Worm (Caenorhabditis elegans): ENCODE results near the gene C12D5.4.

Gene C12D5.4

DNA sequence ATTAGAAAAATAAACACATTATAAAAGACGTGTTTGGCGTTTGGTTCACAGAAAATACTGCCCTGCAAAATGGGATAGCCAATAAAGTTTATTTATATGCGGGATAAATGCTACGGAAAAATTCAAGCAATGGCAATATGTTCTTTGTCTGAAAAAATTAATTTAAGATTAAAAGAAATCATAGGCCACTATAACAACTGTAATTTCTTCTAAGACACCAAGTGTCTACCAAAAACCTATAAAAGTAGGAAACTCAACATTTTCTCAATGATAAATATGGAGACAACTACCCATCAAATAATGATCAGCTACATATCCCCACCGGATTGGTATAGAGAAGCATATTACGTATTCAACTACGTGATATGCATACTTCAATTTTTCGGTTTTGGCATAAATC is 33.0 kb downstream of the C12D5.4 start, which contains the start of gene srw-3:
Gene srw-3 (plus strand): TSS at position 301 of the 400 bp plus-strand sequence.
- TF ChIP-seq ceh-30 (tag; optimal IDR thresholded peaks at IDR 0.05), result no peak
- no peak for TF ChIP-seq odd-2 (tag; optimal IDR thresholded peaks at IDR 0.05)
- no peak for TF ChIP-seq fkh-6 (tag; optimal IDR thresholded peaks at IDR 0.05)
- no peak for TF ChIP-seq hlh-13 (GFP tag; optimal IDR thresholded peaks at IDR 0.05)
- TF ChIP-seq hlh-15 (tag; optimal IDR thresholded peaks at IDR 0.05), result no peak
- TF ChIP-seq nhr-232 (tag; optimal IDR thresholded peaks at IDR 0.05), result no peak
- no peak for TF ChIP-seq elt-4 (tag; optimal IDR thresholded peaks at IDR 0.05)
- TF ChIP-seq ceh-45 (GFP tag; IDR thresholded peaks at IDR 0.05), result no peak
- no peak for TF ChIP-seq eyg-1 (tag; optimal IDR thresholded peaks at IDR 0.05)
- TF ChIP-seq T23F11.4 (GFP tag; optimal IDR thresholded peaks at IDR 0.05), result no peak
- TF ChIP-seq pqm-1 (tag; optimal IDR thresholded peaks at IDR 0.05), result no peak
- TF ChIP-seq unc-3 (GFP tag; conservative IDR thresholded peaks at IDR 0.05), result no peak
- TF ChIP-seq unc-3 (tag; optimal IDR thresholded peaks at IDR 0.05), result no peak
- TF ChIP-seq ahr-1 (tag; optimal IDR thresholded peaks at IDR 0.05), result no peak
- no peak for TF ChIP-seq rnt-1 (tag; optimal IDR thresholded peaks at IDR 0.05)

DNA sequence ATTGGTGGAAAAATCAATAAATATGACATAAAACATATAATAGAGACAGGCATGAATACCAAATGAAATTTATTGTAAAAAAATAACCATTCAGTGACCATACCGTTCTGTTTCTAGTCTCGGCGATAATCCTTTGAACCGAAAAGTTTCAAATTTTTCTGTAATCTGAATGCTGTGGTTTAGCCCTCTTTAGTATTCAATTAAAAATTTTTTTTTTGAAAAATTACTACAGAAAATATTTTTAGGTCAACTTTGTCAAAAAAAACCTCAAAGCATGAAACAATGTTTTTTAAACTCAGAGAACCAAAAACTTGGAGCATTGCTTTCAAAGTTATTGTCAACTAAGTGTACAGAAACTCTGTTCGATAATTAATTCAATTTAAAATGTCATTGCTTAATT is 36.2 kb downstream of the C12D5.4 start, which contains the start of gene ZK105.11:
Gene ZK105.11 (minus strand): TSS at position 101 of the 400 bp plus-strand sequence.
- no peak for TF ChIP-seq fkh-10 (GFP tag; optimal IDR thresholded peaks at IDR 0.05)
- TF ChIP-seq sdc-2 (tag; optimal IDR thresholded peaks at IDR 0.05), result no peak
- TF ChIP-seq T23F11.4 (GFP tag; optimal IDR thresholded peaks at IDR 0.05), result no peak
- no peak for TF ChIP-seq hlh-6 (tag; optimal IDR thresholded peaks at IDR 0.05)
- TF ChIP-seq C38D4.7 (GFP tag; optimal IDR thresholded peaks at IDR 0.05), result no peak
- TF ChIP-seq nhr-232 (tag; optimal IDR thresholded peaks at IDR 0.05), result no peak

- no peak for TF ChIP-seq gmeb-2 (tag; optimal IDR thresholded peaks at IDR 0.05)
- no peak for TF ChIP-seq ref-2 (tag; optimal IDR thresholded peaks at IDR 0.05)
- TF ChIP-seq ceh-6 (GFP tag; optimal IDR thresholded peaks at IDR 0.05), result no peak
- no peak for TF ChIP-seq zip-5 (tag; optimal IDR thresholded peaks at IDR 0.05)
- TF ChIP-seq pqm-1 (tag; optimal IDR thresholded peaks at IDR 0.05), result no peak
- no peak for TF ChIP-seq npax-4 (tag; optimal IDR thresholded peaks at IDR 0.05)
- TF ChIP-seq ceh-18 (tag; optimal IDR thresholded peaks at IDR 0.05), result no peak
- no peak for TF ChIP-seq fkh-10 (GFP tag; optimal IDR thresholded peaks at IDR 0.05)
- no peak for TF ChIP-seq ceh-24 (tag; optimal IDR thresholded peaks at IDR 0.05)
- TF ChIP-seq C08G9.2 (tag; optimal IDR thresholded peaks at IDR 0.05), result no peak
- TF ChIP-seq ceh-34 (tag; optimal IDR thresholded peaks at IDR 0.05), result no peak
- TF ChIP-seq ceh-9 (tag; optimal IDR thresholded peaks at IDR 0.05), result no peak
Measured at ce11 chrV:7713072-7713471, 40.7 kb downstream of the C12D5.4 start, which contains the start of gene ZK105.13. TSS of gene ZK105.13 (minus strand) at chrV:7713172.

DNA sequence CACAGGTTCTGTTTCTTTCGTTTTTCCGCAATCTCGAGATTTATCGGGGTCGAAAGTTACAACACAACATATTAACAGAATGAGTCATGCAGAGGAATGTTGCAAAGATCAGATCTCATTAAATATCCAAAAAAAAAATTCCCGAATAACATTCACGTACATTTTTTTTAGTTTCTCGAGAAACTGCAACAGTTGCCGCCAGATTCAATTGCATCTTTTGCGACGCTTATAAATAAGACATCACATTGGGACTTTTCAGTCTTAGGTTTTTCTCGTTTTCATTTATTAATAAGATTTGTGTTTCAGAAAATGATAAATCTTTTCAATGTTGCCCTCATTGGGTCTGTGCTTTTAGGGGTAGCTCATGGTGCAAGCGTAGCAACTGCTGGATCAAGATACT is 41.3 kb downstream of the C12D5.4 start, which contains the start of gene ZK105.1:
Gene ZK105.1 (plus strand): TSS at position 301 of the 400 bp plus-strand sequence.
- no peak for TF ChIP-seq zip-5 (tag; optimal IDR thresholded peaks at IDR 0.05)
- no peak for TF ChIP-seq hlh-15 (tag; optimal IDR thresholded peaks at IDR 0.05)
- no peak for TF ChIP-seq dve-1 (tag; optimal IDR thresholded peaks at IDR 0.05)
- TF ChIP-seq ceh-18 (tag; optimal IDR thresholded peaks at IDR 0.05), result no peak
- TF ChIP-seq tbx-7 (tag; optimal IDR thresholded peaks at IDR 0.05), result no peak
- TF ChIP-seq pha-2 (tag; optimal IDR thresholded peaks at IDR 0.05), result no peak
- no peak for TF ChIP-seq tbx-2 (tag; optimal IDR thresholded peaks at IDR 0.05)
- TF ChIP-seq fkh-10 (GFP tag; optimal IDR thresholded peaks at IDR 0.05), result no peak
- no peak for TF ChIP-seq ztf-16 (tag; optimal IDR thresholded peaks at IDR 0.05)
- TF ChIP-seq pqm-1 (tag; optimal IDR thresholded peaks at IDR 0.05), result no peak
- TF ChIP-seq syd-9 (tag; optimal IDR thresholded peaks at IDR 0.05), result no peak
- no peak for TF ChIP-seq ceh-30 (tag; optimal IDR thresholded peaks at IDR 0.05)
- no peak for TF ChIP-seq ceh-34 (tag; optimal IDR thresholded peaks at IDR 0.05)

DNA sequence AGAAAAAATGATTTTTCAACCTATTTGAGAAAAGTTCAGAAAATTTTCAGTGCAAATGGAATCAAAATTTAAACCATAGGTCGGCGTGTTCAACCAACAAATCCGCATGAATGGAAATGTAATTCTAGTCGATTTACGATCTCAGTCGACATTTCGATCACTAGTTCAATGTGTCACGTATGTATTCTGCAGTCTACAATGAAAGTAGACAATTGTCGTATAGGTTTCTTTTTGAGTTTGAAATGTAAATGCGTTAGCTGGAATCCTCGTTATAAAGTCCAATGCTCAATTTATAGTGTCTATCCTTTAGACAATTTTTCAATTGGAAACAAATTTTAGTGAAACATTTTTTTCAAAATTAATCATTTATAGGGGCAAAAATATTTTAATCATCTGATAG is 43.7 kb downstream of the C12D5.4 start, which contains the start of gene ZK105.12:
Gene ZK105.12 (minus strand): TSS at position 101 of the 400 bp plus-strand sequence.
- TF ChIP-seq unc-86 (tag; optimal IDR thresholded peaks at IDR 0.05) (no peak), K09A11.1 (tag; optimal IDR thresholded peaks at IDR 0.05; ENCODE audit: insufficient read depth) (no peak), gmeb-2 (tag; optimal IDR thresholded peaks at IDR 0.05) (no peak), hlh-13 (GFP tag; optimal IDR thresholded peaks at IDR 0.05) (no peak), elt-2 (tag; optimal IDR thresholded peaks at IDR 0.05) (no peak), ceh-18 (tag; optimal IDR thresholded peaks at IDR 0.05) (no peak), dmd-4 (tag; optimal IDR thresholded peaks at IDR 0.05; ENCODE audit: borderline replicate concordance) (no peak), pha-4 (tag; optimal IDR thresholded peaks at IDR 0.05) (no peak), ceh-31 (tag; optimal IDR thresholded peaks at IDR 0.05) (no peak), odd-2 (tag; optimal IDR thresholded peaks at IDR 0.05) (no peak), tbx-2 (tag; optimal IDR thresholded peaks at IDR 0.05) (no peak), ceh-48 (tag; optimal IDR thresholded peaks at IDR 0.05) (no peak), unc-42 (tag; optimal IDR thresholded peaks at IDR 0.05) (no peak), T23F11.4 (GFP tag; optimal IDR thresholded peaks at IDR 0.05) (no peak), hlh-8 (tag; optimal IDR thresholded peaks at IDR 0.05) (no peak)
